Worm (Caenorhabditis elegans) whole organism, young adult: ENCODE data around the gene sma-4.

Experiments used
- Y53F4B.3 ChIP-seq: fragments of 200-800 bp; sonication (Bioruptor generic); IDR thresholded peaks from 2 replicates; pipeline ENCODE4 v1.3.6; 2022; ENCODE audit warnings: missing genetic modification reagents, missing genetic modification characterization, missing compliant biosample characterization
- chd-7 ChIP-seq: sonication (generic microtip); optimal IDR thresholded peaks from 2 replicates; lab custom pipeline; 2016; ENCODE audit warnings: mild to moderate bottlenecking, missing genetic modification characterization, moderate library complexity, missing compliant biosample characterization
- efl-1 ChIP-seq: fragments of 150-350 bp; optimal IDR thresholded peaks from 2 replicates; lab custom pipeline; 2014; ENCODE audit warnings: missing biosample characterization, missing genetic modification reagents, missing genetic modification characterization
- snpc-1.1 ChIP-seq: sonication (generic microtip); optimal IDR thresholded peaks from 2 replicates; lab custom pipeline; 2017; ENCODE audit warnings: missing genetic modification characterization, mild to moderate bottlenecking, missing compliant biosample characterization, antibody characterized with exemption, moderate library complexity, missing genotype, missing genetic modification reagents; ENCODE audit not compliant: insufficient read depth
- unc-130 ChIP-seq: sonication (generic microtip); optimal IDR thresholded peaks from 2 replicates; lab custom pipeline; 2016; ENCODE audit warnings: missing genetic modification reagents, missing genetic modification characterization, missing compliant biosample characterization
- unc-62 ChIP-seq: fragments of 150-350 bp; optimal IDR thresholded peaks from 2 replicates; lab custom pipeline; 2014; ENCODE audit warnings: missing biosample characterization, missing genetic modification reagents, missing genetic modification characterization

ce11 chrIII:5812672-5813071 lies 3.4 kb upstream of the sma-4 start:
- TF ChIP-seq snpc-1.1 (tag; lab: Kevin White, UChicago) (no peak), unc-62 (no peak), unc-130 (GFP tag; lab: Kevin White, UChicago) (no peak), efl-1 (GFP tag; lab: Kevin White, UChicago) (no peak), Y53F4B.3 (GFP tag; lab: Robert Waterston, UW) (no peak), chd-7 (tag; lab: Kevin White, UChicago) (no peak)
